Worm (Caenorhabditis elegans) whole organism, L4 larva: ENCODE data around the gene cest-33.
A peak's percentile ranks its signal among the peaks of the same experiment; 100 is the strongest.

Experiments used
- D1046.2 ChIP-seq: fragments of 200-800 bp; sonication (Bioruptor generic); IDR thresholded peaks from 2 replicates; pipeline ENCODE4 v1.3.6; 2022; ENCODE audit warnings: missing genetic modification characterization, missing compliant biosample characterization
- F44E2.7 ChIP-seq: fragments of 200-800 bp; sonication (Bioruptor generic); IDR thresholded peaks from 2 replicates; pipeline ENCODE4 v2.1.2; 2022; ENCODE audit warnings: missing genetic modification characterization, missing compliant biosample characterization
- Y48G9A.11 ChIP-seq: fragments of 200-800 bp; sonication (Bioruptor generic); IDR thresholded peaks from 2 replicates; pipeline ENCODE4 v1.3.6; 2022; ENCODE audit warnings: missing genetic modification reagents, missing genetic modification characterization, missing compliant biosample characterization
- aly-2 ChIP-seq: sonication (generic microtip); optimal IDR thresholded peaks from 2 replicates; lab custom pipeline; 2018; ENCODE audit warnings: missing biosample characterization, missing genetic modification characterization
- arid-1 ChIP-seq: fragments of 200-800 bp; sonication (Bioruptor generic); conservative IDR thresholded peaks from 2 replicates; pipeline ENCODE4 v1.3.6; 2022; ENCODE audit warnings: missing genetic modification reagents, missing genetic modification characterization, missing compliant biosample characterization
- attf-4 ChIP-seq: sonication (generic microtip); optimal IDR thresholded peaks from 3 replicates; lab custom pipeline; 2017; ENCODE audit warnings: missing biosample characterization, missing genetic modification characterization
- ceh-20 ChIP-seq: fragments of 200-800 bp; sonication (Bioruptor generic); IDR thresholded peaks from 2 replicates; pipeline ENCODE4 v1.3.6; 2022; ENCODE audit warnings: missing genetic modification reagents, missing genetic modification characterization, missing compliant biosample characterization
- ces-1 ChIP-seq: fragments of 150-350 bp; sonication (generic microtip); optimal IDR thresholded peaks from 4 replicates; lab custom pipeline; 2014; ENCODE audit warnings: missing biosample characterization, missing genetic modification reagents, missing genetic modification characterization
- cey-2 ChIP-seq: sonication (generic microtip); optimal IDR thresholded peaks from 3 replicates; lab custom pipeline; 2017; ENCODE audit warnings: missing genetic modification characterization, mild to moderate bottlenecking, missing compliant biosample characterization, antibody characterized with exemption, borderline replicate concordance; ENCODE audit not compliant: insufficient read depth
- daf-19 ChIP-seq: fragments of 200-800 bp; sonication (Bioruptor generic); conservative IDR thresholded peaks from 2 replicates; pipeline ENCODE4 v1.3.6; 2022; ENCODE audit warnings: missing genetic modification characterization, missing compliant biosample characterization
- dmd-6 ChIP-seq: fragments of 200-800 bp; sonication (Bioruptor generic); IDR thresholded peaks from 2 replicates; pipeline ENCODE4 v1.3.6; 2022; ENCODE audit warnings: missing genetic modification reagents, missing genetic modification characterization, missing compliant biosample characterization
- dmd-8 ChIP-seq: fragments of 200-800 bp; sonication (Bioruptor generic); IDR thresholded peaks from 2 replicates; pipeline ENCODE4 v1.3.6; 2022; ENCODE audit warnings: missing genetic modification characterization, missing compliant biosample characterization
- dmd-9 ChIP-seq: fragments of 200-800 bp; sonication (Bioruptor generic); IDR thresholded peaks from 2 replicates; pipeline ENCODE4 v1.3.6; 2022; ENCODE audit warnings: missing genetic modification reagents, missing genetic modification characterization, missing compliant biosample characterization
- dpl-1 ChIP-seq: fragments of 150-350 bp; optimal IDR thresholded peaks from 2 replicates; lab custom pipeline; 2014; ENCODE audit warnings: missing biosample characterization, missing genetic modification reagents, missing genetic modification characterization
- dve-1 ChIP-seq: sonication (generic microtip); optimal IDR thresholded peaks from 2 replicates; lab custom pipeline; 2017; ENCODE audit warnings: antibody characterized with exemption, mild to moderate bottlenecking, missing genetic modification characterization, missing compliant biosample characterization; ENCODE audit not compliant: insufficient read depth
- hif-1 ChIP-seq, 2 experiments: sonication (generic microtip); optimal IDR thresholded peaks; 2 replicates each; lab custom pipeline; 2016 to 2017; ENCODE audit warnings: missing compliant biosample characterization in 2 of 2, missing genetic modification characterization in 2 of 2, missing genetic modification reagents in 2 of 2, missing genotype in 2 of 2, mild to moderate bottlenecking in 1 of 2
- hlh-11 ChIP-seq: fragments of 200-800 bp; sonication (Bioruptor generic); optimal IDR thresholded peaks from 2 replicates; lab custom pipeline; 2018; ENCODE audit warnings: mild to moderate bottlenecking, missing genetic modification characterization, missing compliant biosample characterization
- hlh-30 ChIP-seq: sonication (generic microtip); optimal IDR thresholded peaks from 2 replicates; lab custom pipeline; 2017; ENCODE audit warnings: antibody characterized with exemption, mild to moderate bottlenecking, missing genetic modification characterization, missing compliant biosample characterization; ENCODE audit not compliant: insufficient read depth
- hmg-1.1 ChIP-seq: fragments of 200-800 bp; sonication (Bioruptor generic); IDR thresholded peaks from 2 replicates; pipeline ENCODE4 v1.3.6; 2022; ENCODE audit warnings: missing genetic modification reagents, missing genetic modification characterization, missing compliant biosample characterization
- lim-7 ChIP-seq: fragments of 200-800 bp; sonication (Bioruptor generic); IDR thresholded peaks from 2 replicates; pipeline ENCODE4 v1.3.6; 2022; ENCODE audit warnings: missing genetic modification characterization, missing compliant biosample characterization
- lin-1 ChIP-seq: fragments of 200-800 bp; sonication (Bioruptor generic); IDR thresholded peaks from 2 replicates; pipeline ENCODE4 v1.3.6; 2022; ENCODE audit warnings: missing genetic modification reagents, missing genetic modification characterization, missing compliant biosample characterization
- lin-29 ChIP-seq: fragments of 200-800 bp; sonication (Bioruptor generic); IDR thresholded peaks from 2 replicates; pipeline ENCODE4 v1.3.6; 2022; ENCODE audit warnings: missing genetic modification reagents, missing genetic modification characterization, missing compliant biosample characterization
- lsy-2 ChIP-seq, 2 experiments: fragments of 150-350 bp in 1 of 2; sonication (generic microtip) in 1 of 2; optimal IDR thresholded peaks; 2 replicates each; lab custom pipeline; 2014 to 2017; ENCODE audit warnings: missing biosample characterization in 2 of 2, missing genetic modification characterization in 2 of 2
- madf-5 ChIP-seq, 2 experiments: fragments of 200-800 bp; sonication (Bioruptor generic); IDR thresholded peaks; 2 replicates each; pipeline ENCODE4 v1.3.6; 2022; ENCODE audit warnings: missing compliant biosample characterization in 2 of 2, missing genetic modification characterization in 2 of 2
- nhr-237 ChIP-seq: sonication (generic microtip); optimal IDR thresholded peaks from 2 replicates; lab custom pipeline; 2017; ENCODE audit warnings: missing biosample characterization, missing genetic modification characterization
- nhr-25 ChIP-seq: sonication (generic microtip); optimal IDR thresholded peaks from 2 replicates; lab custom pipeline; 2017; ENCODE audit warnings: missing genetic modification characterization, mild to moderate bottlenecking, missing compliant biosample characterization, antibody characterized with exemption, moderate library complexity, borderline replicate concordance; ENCODE audit not compliant: insufficient read depth
- nhr-28 ChIP-seq: fragments of 150-350 bp; optimal IDR thresholded peaks from 2 replicates; lab custom pipeline; 2014; ENCODE audit warnings: missing biosample characterization, missing genetic modification characterization
- nhr-6 ChIP-seq: fragments of 150-350 bp; optimal IDR thresholded peaks from 2 replicates; lab custom pipeline; 2014; ENCODE audit warnings: missing biosample characterization, missing genetic modification characterization
- nhr-76 ChIP-seq: fragments of 150-350 bp; optimal IDR thresholded peaks from 2 replicates; lab custom pipeline; 2014; ENCODE audit warnings: missing biosample characterization, missing genetic modification characterization
- php-3 ChIP-seq: fragments of 200-800 bp; sonication (Bioruptor generic); IDR thresholded peaks from 2 replicates; pipeline ENCODE4 v1.3.6; 2022; ENCODE audit warnings: missing genetic modification reagents, missing genetic modification characterization, missing compliant biosample characterization
- sdz-12 ChIP-seq: fragments of 200-800 bp; sonication (Bioruptor generic); optimal IDR thresholded peaks from 2 replicates; lab custom pipeline; 2018; ENCODE audit warnings: mild to moderate bottlenecking, missing genetic modification characterization, missing compliant biosample characterization
- spr-1 ChIP-seq: sonication (generic microtip); optimal IDR thresholded peaks from 2 replicates; lab custom pipeline; 2016; ENCODE audit warnings: mild to moderate bottlenecking, missing genetic modification characterization, missing compliant biosample characterization
- tra-1 ChIP-seq: fragments of 200-800 bp; sonication (Bioruptor generic); IDR thresholded peaks from 2 replicates; pipeline ENCODE4 v1.3.6; 2022; ENCODE audit warnings: missing genetic modification reagents, missing genetic modification characterization, missing compliant biosample characterization
- unc-130 ChIP-seq: sonication (generic microtip); optimal IDR thresholded peaks from 2 replicates; lab custom pipeline; 2016; ENCODE audit warnings: missing genetic modification reagents, missing genetic modification characterization, missing compliant biosample characterization
- unc-39 ChIP-seq: sonication (generic microtip); optimal IDR thresholded peaks from 2 replicates; lab custom pipeline; 2017; ENCODE audit warnings: missing biosample characterization, missing genetic modification characterization
- unc-62 ChIP-seq, 3 experiments: fragments of 150-350 bp in 1 of 3; sonication (generic microtip); optimal IDR thresholded peaks in 2 of 3; peaks in 1 of 3; 1 replicate in 1 of 3; 2 replicates in 2 of 3; lab custom pipeline; 2014 to 2017; ENCODE audit warnings: missing biosample characterization in 3 of 3, missing genetic modification characterization in 3 of 3, missing genetic modification reagents in 3 of 3, missing genotype in 1 of 3
- vab-7 ChIP-seq: fragments of 200-800 bp; sonication (Bioruptor generic); IDR thresholded peaks from 2 replicates; pipeline ENCODE4 v1.3.6; 2022; ENCODE audit warnings: missing genetic modification reagents, missing genetic modification characterization, missing compliant biosample characterization
- zag-1 ChIP-seq: fragments of 150-350 bp; optimal IDR thresholded peaks from 2 replicates; lab custom pipeline; 2014; ENCODE audit warnings: missing biosample characterization, missing genetic modification characterization
- zfp-3 ChIP-seq: fragments of 200-800 bp; sonication (Bioruptor generic); conservative IDR thresholded peaks from 2 replicates; pipeline ENCODE4 v1.3.6; 2022; ENCODE audit warnings: missing genetic modification reagents, missing genetic modification characterization, missing compliant biosample characterization
- zip-2 ChIP-seq: fragments of 150-350 bp; optimal IDR thresholded peaks from 2 replicates; lab custom pipeline; 2014; ENCODE audit warnings: missing biosample characterization, missing genetic modification characterization

Gene cest-33

ce11 chrV:6326394-6326793 lies 39.1 kb downstream of the cest-33 start:
- TF ChIP-seq tra-1 (0 out of 2 replicates have a peak, but pooled peaks have one; percentile 57), php-3 (GFP tag; lab: Robert Waterston, UW) (no peak), nhr-6 (tag; lab: Kevin White, UChicago) (no peak), dmd-9 (GFP tag; lab: Robert Waterston, UW) (no peak), vab-7 (GFP tag; lab: Robert Waterston, UW) (no peak), ces-1 (GFP tag; lab: Kevin White, UChicago) (no peak), dmd-6 (GFP tag; lab: Robert Waterston, UW) (no peak), F44E2.7 (GFP tag; lab: Robert Waterston, UW) (no peak), sdz-12 (no peak), nhr-28 (tag; lab: Kevin White, UChicago) (peak; percentile 23), unc-130 (GFP tag; lab: Kevin White, UChicago) (no peak), hif-1 (tag; optimal IDR thresholded peaks at IDR 0.05; lab: Kevin White, UChicago) (no peak), zfp-3 (GFP tag; lab: Robert Waterston, UW) (peak; percentile 88), ceh-20 (GFP tag; lab: Robert Waterston, UW) (no peak), dmd-8 (no peak), arid-1 (GFP tag; lab: Robert Waterston, UW) (no peak), aly-2 (no peak), Y48G9A.11 (GFP tag; lab: Robert Waterston, UW) (no peak), nhr-76 (tag; lab: Kevin White, UChicago) (no peak), zip-2 (tag; lab: Kevin White, UChicago) (no peak), D1046.2 (GFP tag; lab: Robert Waterston, UW) (no peak), zag-1 (no peak), lin-1 (no peak), lim-7 (no peak), spr-1 (tag; lab: Kevin White, UChicago) (no peak), nhr-25 (peak; percentile 77), madf-5 (GFP tag; IDR thresholded peaks at IDR 0.05; lab: Robert Waterston, UW) (no peak), lin-29 (GFP tag; lab: Robert Waterston, UW) (no peak), nhr-237 (tag; lab: Kevin White, UChicago) (no peak), dve-1 (tag; lab: Kevin White, UChicago) (no peak)

DNA sequence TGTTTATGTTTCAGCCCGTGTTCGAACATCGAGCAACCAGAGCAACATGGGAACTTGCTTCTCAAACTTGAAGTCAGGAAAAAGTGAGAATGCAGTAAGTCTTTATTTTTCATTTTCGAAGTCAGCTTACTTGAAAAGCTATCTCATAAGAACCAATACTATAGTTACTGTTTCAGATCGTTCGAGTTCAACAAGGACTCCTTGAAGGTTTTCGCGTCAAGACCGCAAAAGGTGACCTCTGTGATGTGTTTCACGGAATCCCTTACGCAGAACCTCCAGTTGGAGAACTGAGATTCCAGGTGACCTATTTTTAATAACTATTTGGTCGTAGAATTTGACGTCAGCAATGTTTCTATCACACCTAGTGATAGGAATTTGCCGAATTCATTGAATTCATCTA lies 41.9 kb downstream of the cest-33 start:
- TF ChIP-seq lsy-2 (tag; optimal IDR thresholded peaks at IDR 0.05; lab: Kevin White, UChicago) (no peak), zfp-3 (GFP tag; lab: Robert Waterston, UW) (0 out of 2 replicates have a peak, but pooled peaks have one; percentile 55), attf-4 (no peak), unc-39 (tag; lab: Kevin White, UChicago) (no peak)

DNA sequence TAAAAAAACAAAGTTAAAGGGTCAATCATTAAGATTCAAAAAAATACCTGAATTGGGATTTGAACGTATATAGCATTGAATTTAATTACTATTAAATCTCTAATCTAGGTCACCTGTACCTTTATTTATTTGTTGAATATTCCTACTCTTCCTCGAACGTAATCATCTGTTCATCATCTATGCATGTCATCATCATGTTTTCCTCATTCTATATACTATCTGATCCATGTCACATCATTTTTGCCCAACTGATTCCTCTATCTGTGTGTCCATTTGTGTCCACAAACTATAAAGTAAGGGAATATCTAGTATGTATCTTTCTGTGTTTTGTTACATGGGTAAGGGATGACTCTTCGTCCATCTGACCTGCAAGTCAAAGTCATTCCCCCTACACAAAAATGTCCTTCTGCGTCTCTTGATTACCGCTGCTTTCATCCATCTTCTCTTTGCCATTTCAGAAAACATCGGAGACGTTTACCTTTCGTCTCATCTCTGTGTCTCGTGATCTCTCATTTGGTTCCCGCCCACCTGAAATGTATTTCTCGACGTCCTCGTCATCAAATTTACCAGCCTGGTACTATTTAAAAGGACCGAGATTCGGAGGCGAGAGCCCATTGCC lies 42.6 kb downstream of the cest-33 start:
- TF ChIP-seq unc-62 (GFP tag; optimal IDR thresholded peaks at IDR 0.05 in 1 of 2; lab: Kevin White, UChicago) (peak in 1 of 2 experiments; percentile 99), unc-62 (tag; optimal IDR thresholded peaks at IDR 0.05; lab: Kevin White, UChicago) (no peak), daf-19 (GFP tag; lab: Robert Waterston, UW) (no peak), nhr-6 (tag; lab: Kevin White, UChicago) (peak; percentile 9), nhr-28 (tag; lab: Kevin White, UChicago) (peak; percentile 91), lin-29 (GFP tag; lab: Robert Waterston, UW) (no peak), hlh-30 (peak; percentile 78), cey-2 (peak; percentile 12), hmg-1.1 (0 out of 2 replicates have a peak, but pooled peaks have one; percentile 11), hlh-11 (peak; percentile 48), dmd-6 (GFP tag; lab: Robert Waterston, UW) (peak; percentile 18; the same call in 1 of the 2 replicates), nhr-25 (peak; percentile 49), dpl-1 (GFP tag; lab: Kevin White, UChicago) (no peak)
